Fruit fly (Drosophila melanogaster): ENCODE results near the gene fwd.

DNA sequence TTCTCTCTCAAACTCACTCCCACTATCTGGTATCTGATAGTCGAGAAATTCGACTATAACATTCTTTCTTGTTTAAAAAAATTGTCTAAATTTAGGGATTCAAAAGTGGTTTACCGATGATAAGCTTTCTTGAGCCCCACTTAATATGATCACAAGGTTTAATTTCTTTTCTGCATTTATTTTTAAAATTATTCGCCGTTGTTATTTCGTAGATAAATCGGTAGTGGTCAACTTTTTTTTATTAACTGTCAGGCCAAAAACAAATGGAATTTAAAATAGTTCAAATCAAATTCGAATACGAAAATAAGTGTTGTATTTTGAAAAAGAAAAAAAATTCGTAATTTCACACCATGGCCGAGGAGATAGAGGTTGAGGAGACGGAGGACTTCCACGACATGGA, 38.0 kb upstream of the fwd start, which contains the start of gene Roc1b:
- TF ChIP-seq EcR (GFP tag; optimal IDR thresholded peaks at IDR 0.05) (no peak), usp (GFP tag; optimal IDR thresholded peaks at IDR 0.05) (no peak), pan (optimal IDR thresholded peaks at IDR 0.05) (no peak), psq (optimal IDR thresholded peaks at IDR 0.05) (no peak)
